Fruit fly (Drosophila melanogaster): ENCODE measurements around the gene CG42337.
A peak's percentile ranks its signal among the peaks of the same experiment; 100 is the strongest.

The CG42337 gene

dm6 chr3L:21224274-21224673 is 31.1 kb upstream of the CG42337 start (continued):
- TF ChIP-seq dsx (GFP tag; optimal IDR thresholded peaks at IDR 0.05; ENCODE audit: poor library complexity, severe bottlenecking), result peak; percentile 6
- TF ChIP-seq achi (GFP tag; optimal IDR thresholded peaks at IDR 0.05), result peak; percentile 38
- no peak for TF ChIP-seq Eip93F (GFP tag; optimal IDR thresholded peaks at IDR 0.05)
- TF ChIP-seq Met (GFP tag; optimal IDR thresholded peaks at IDR 0.05), result no peak
- TF ChIP-seq vri (GFP tag; optimal IDR thresholded peaks at IDR 0.05), result no peak
- TF ChIP-seq CG4318 (GFP tag; optimal IDR thresholded peaks at IDR 0.05), result peak; percentile 78
- TF ChIP-seq CG3919 (GFP tag; optimal IDR thresholded peaks at IDR 0.05), result peak; percentile 26

- peak; percentile 31; the same call in 1 of the 2 replicates for TF ChIP-seq Gug (GFP tag; IDR thresholded peaks at IDR 0.05)
- TF ChIP-seq achi (GFP tag; optimal IDR thresholded peaks at IDR 0.05), result peak; percentile 38
- peak; percentile 9 for TF ChIP-seq Sox14 (GFP tag; optimal IDR thresholded peaks at IDR 0.05)
- TF ChIP-seq CG15336 (GFP tag; IDR thresholded peaks at IDR 0.05), result peak; percentile 78
- TF ChIP-seq Eip75B (GFP tag; optimal IDR thresholded peaks at IDR 0.05), result no peak
- no peak for TF ChIP-seq CG1621 (tag; optimal IDR thresholded peaks at IDR 0.05)
- TF ChIP-seq OdsH (GFP tag; optimal IDR thresholded peaks at IDR 0.05), result peak; percentile 34
- TF ChIP-seq CG3032 (tag; optimal IDR thresholded peaks at IDR 0.05), result no peak
- TF ChIP-seq salr (GFP tag; optimal IDR thresholded peaks at IDR 0.05), result peak in 1 of 2 experiments; percentile 38
- TF ChIP-seq esn (GFP tag; optimal IDR thresholded peaks at IDR 0.05), result no peak
- peak; percentile 26 for TF ChIP-seq Lpt (GFP tag; optimal IDR thresholded peaks at IDR 0.05)
- TF ChIP-seq CG34406 (GFP tag; optimal IDR thresholded peaks at IDR 0.05), result no peak
- TF ChIP-seq Smox (GFP tag; optimal IDR thresholded peaks at IDR 0.05), result no peak
- TF ChIP-seq Sox102F (GFP tag; optimal IDR thresholded peaks at IDR 0.05), result no peak
- no peak for TF ChIP-seq Hr38 (GFP tag; optimal IDR thresholded peaks at IDR 0.05)
- TF ChIP-seq Eip93F (GFP tag; optimal IDR thresholded peaks at IDR 0.05), result no peak
- no peak for TF ChIP-seq CG8319 (GFP tag; optimal IDR thresholded peaks at IDR 0.05)
- no peak for TF ChIP-seq CG6163 (GFP tag; IDR thresholded peaks at IDR 0.05)
- TF ChIP-seq Ets96B (tag; optimal IDR thresholded peaks at IDR 0.05), result peak; percentile 3
- no peak for TF ChIP-seq net (GFP tag; optimal IDR thresholded peaks at IDR 0.05)
- TF ChIP-seq CG6792 (GFP tag; optimal IDR thresholded peaks at IDR 0.05), result no peak
- no peak for TF ChIP-seq dac (GFP tag; optimal IDR thresholded peaks at IDR 0.05)
- no peak for TF ChIP-seq fd59A (GFP tag; optimal IDR thresholded peaks at IDR 0.05)
- TF ChIP-seq CG31627 (GFP tag; optimal IDR thresholded peaks at IDR 0.05), result no peak
- TF ChIP-seq lz (GFP tag; optimal IDR thresholded peaks at IDR 0.05), result no peak
- TF ChIP-seq CG7368 (GFP tag; optimal IDR thresholded peaks at IDR 0.05), result no peak
- TF ChIP-seq acj6 (GFP tag; optimal IDR thresholded peaks at IDR 0.05), result peak; percentile 33
- TF ChIP-seq cyc (GFP tag; optimal IDR thresholded peaks at IDR 0.05), result no peak
- no peak for TF ChIP-seq topi (GFP tag; optimal IDR thresholded peaks at IDR 0.05)
- TF ChIP-seq Ets21C (GFP tag; optimal IDR thresholded peaks at IDR 0.05), result no peak
- TF ChIP-seq vri (GFP tag; optimal IDR thresholded peaks at IDR 0.05), result no peak
- no peak for TF ChIP-seq spab (GFP tag; optimal IDR thresholded peaks at IDR 0.05)
- TF ChIP-seq eg (GFP tag; IDR thresholded peaks at IDR 0.05), result peak; percentile 59; the same call in 2 of the 3 replicates
- no peak for TF ChIP-seq CG11294 (GFP tag; IDR thresholded peaks at IDR 0.05)
- TF ChIP-seq CG6808 (GFP tag; optimal IDR thresholded peaks at IDR 0.05), result no peak
- TF ChIP-seq Sox15 (GFP tag; optimal IDR thresholded peaks at IDR 0.05), result no peak
- TF ChIP-seq Blimp-1 (GFP tag; optimal IDR thresholded peaks at IDR 0.05), result no peak
- TF ChIP-seq CG3919 (GFP tag; optimal IDR thresholded peaks at IDR 0.05), result peak; percentile 39
- TF ChIP-seq CG8632 (GFP tag; optimal IDR thresholded peaks at IDR 0.05), result no peak
- TF ChIP-seq CG6276 (GFP tag; optimal IDR thresholded peaks at IDR 0.05), result peak; percentile 61
- peak; percentile 30 for TF ChIP-seq svp (GFP tag)
- TF ChIP-seq pdm3 (GFP tag; optimal IDR thresholded peaks at IDR 0.05), result peak; percentile 47
- peak; percentile 57 for TF ChIP-seq CG32006 (GFP tag; optimal IDR thresholded peaks at IDR 0.05)
- TF ChIP-seq CG11762 (GFP tag; optimal IDR thresholded peaks at IDR 0.05; ENCODE audit: insufficient read depth), result peak; percentile 8
- no peak for TF ChIP-seq CG6854 (GFP tag; optimal IDR thresholded peaks at IDR 0.05)
- no peak for TF ChIP-seq CG9139 (GFP tag; optimal IDR thresholded peaks at IDR 0.05)
- peak; percentile 86 for TF ChIP-seq Eip78C (GFP tag)
- TF ChIP-seq CG4318 (GFP tag; optimal IDR thresholded peaks at IDR 0.05), result no peak
- TF ChIP-seq Met (GFP tag; optimal IDR thresholded peaks at IDR 0.05), result no peak
These were observed 30.1 kb upstream of the CG42337 start for dm6 chr3L:21223268-21223667.
